Worm (Caenorhabditis elegans) whole organism, dauer: ENCODE results near the gene ftr-1.

ENCODE experiments used
- unc-62 ChIP-seq: sonication (generic microtip); optimal IDR thresholded peaks from 2 replicates; lab custom pipeline; 2017; ENCODE audit warnings: missing biosample characterization, missing genetic modification reagents, missing genetic modification characterization

The ftr-1 gene

DNA sequence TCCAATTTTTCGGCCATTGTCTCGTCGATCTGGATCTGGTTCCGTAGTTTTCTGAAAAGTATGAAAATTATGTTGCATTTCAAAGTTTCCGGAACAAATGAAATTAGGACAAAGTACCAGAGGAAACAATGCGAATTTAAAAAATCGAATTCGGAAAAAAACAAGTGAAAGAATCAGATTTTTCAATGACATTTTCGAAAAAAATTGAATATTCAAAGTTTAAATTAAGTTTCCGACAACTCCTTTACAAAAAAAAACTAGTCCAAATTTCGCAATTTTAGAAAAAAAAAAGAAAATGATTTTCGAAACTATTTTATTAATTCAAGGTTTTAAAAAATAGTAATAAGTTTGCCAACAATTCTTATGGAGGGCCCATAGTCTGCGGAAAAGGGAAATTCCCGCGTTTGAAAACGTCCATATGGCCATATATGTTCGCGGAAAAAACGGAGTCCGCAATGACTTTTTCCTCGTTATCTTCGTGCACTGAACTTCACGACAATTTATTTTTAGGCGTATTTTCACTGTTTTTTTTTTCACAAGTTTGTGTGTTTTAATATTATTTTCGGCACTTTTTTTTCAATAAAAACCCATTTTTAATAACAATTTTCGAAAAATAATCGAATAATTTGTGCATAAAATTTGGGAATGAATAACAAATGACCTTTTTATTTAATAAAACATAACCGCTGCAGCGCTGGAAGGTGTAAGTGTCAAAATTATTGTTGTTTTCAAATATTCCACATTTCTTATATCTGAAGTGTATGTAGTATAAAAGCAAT is 4.5 kb upstream of the ftr-1 start, which contains the start of the genes fbxa-115 and Y113G7B.27:
TSS of gene fbxa-115 (minus strand) at position 51 of the 779 bp plus-strand sequence.
TSS of gene Y113G7B.27 (plus strand) at position 729 of the 779 bp plus-strand sequence.
- TF ChIP-seq unc-62, result no peak

DNA sequence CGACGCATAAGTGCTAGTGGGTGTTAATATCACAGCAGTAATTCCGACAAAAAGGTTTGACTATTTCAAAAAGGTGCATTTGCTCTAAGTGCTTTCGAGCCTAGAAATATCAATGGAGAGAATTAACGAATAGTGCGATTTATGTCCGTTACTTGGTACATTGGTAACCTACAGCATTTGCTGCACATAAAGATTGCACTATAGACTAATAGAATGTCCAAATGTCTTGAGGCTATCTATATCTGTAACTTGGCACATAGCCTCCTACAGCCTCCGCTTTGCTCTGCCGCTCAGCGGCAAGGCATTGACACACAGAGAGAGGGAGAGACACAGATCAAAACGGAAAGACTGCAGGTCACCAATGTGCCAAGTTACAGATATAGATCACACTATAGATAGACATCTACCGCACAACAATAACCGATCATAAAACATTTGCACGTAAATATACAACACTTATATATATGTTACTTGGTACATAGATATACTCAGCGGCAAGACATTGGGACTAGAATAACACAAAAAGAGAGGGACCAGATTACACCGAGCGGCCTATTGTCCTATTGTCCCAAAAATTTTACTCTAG is 1.2 kb upstream of the ftr-1 start, which contains the start of the genes srh-217 and Y113G7B.28:
TSS of gene srh-217 (minus strand) at position 101 of the 586 bp plus-strand sequence.
TSS of gene Y113G7B.28 (plus strand) at position 536 of the 586 bp plus-strand sequence.
- no peak for TF ChIP-seq unc-62

DNA sequence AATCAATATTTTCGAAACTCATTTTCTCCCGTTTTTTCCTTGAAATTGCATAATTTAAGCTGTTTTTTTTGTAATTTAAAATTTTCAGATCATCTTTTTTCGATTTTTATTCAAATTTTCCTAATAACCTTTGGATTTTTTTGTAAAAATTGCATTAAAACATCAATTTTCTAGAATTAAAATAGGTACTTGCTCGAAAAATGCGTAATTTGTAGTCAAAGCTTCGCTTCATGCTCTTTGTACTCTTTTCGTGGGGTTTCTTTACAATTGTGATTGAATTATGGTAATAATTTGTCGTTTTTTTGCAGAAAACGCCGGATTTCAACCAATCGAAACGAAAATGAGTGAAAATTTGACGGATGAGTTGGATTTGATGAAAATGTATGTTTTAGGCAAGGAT is 2.2 kb downstream of the ftr-1 start, which contains the start of gene fog-2:
TSS of gene fog-2 (plus strand) at position 301 of the 400 bp plus-strand sequence.
- no peak for TF ChIP-seq unc-62

DNA sequence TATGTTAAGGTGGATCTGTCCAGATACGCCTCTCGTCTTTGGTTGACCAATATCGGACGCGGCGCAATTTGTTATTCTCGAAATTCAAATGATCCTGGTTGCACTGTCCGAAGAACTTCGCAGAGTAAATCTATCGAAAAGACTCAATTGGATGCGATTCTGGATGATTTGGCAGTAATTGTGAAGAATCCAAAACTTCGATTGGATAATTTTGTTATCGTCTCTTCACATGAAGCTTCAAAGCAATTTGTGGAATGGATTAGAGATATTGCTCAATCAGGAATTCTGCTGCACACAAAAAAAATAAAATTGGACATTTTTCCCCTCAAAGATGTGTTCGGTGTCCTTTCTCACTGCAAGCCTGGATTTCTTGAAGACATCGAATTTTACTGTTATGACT is 2.9 kb downstream of the ftr-1 start:
- no peak for TF ChIP-seq unc-62

ce11 chrV:20201316-20201715 is 4.5 kb downstream of the ftr-1 start, which contains the start of gene fbxa-114:
fbxa-114 (plus strand) TSS chrV:20201616.
- no peak for TF ChIP-seq unc-62

ce11 chrV:20203085-20203484 is 6.3 kb downstream of the ftr-1 start, which contains the start of gene fbxa-113:
fbxa-113 (plus strand) TSS chrV:20203385.
- no peak for TF ChIP-seq unc-62

ce11 chrV:20206086-20206485 is 9.3 kb downstream of the ftr-1 start, which contains the start of the genes fbxb-59 and srbc-34:
fbxb-59 (minus strand) TSS chrV:20206186.
srbc-34 (plus strand) TSS chrV:20206318.
- TF ChIP-seq unc-62, result no peak

- TF ChIP-seq unc-62, result no peak
Observed at ce11 chrV:20212584-20212983, 15.8 kb downstream of the ftr-1 start, which contains the start of gene Y113G7B.12. Y113G7B.12 (minus strand) TSS chrV:20212684.

ce11 chrV:20213097-20213496 is 16.3 kb downstream of the ftr-1 start:
- TF ChIP-seq unc-62, result no peak

DNA sequence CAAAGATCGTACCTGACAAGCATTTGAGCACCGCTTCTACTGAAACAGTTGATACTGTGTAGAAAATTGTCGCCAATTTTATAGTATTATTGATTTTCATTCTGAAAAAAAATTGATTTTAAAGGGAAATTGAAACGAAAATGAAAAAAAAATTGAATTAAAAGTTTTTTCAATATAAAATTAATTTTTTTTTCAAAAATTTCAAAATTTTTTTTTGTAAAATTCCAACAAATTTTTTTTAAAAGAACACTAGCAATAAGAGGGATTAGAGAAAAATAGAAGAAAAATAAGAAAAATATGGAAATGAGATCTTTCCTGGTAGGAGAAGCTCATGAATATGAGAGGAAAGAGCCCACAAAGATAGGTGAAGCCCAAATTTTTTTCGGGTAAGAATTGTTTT is 18.4 kb downstream of the ftr-1 start, which contains the start of gene Y113G7B.11:
TSS of gene Y113G7B.11 (minus strand) at position 101 of the 400 bp plus-strand sequence.
- TF ChIP-seq unc-62, result no peak

- TF ChIP-seq unc-62, result no peak
Observed at ce11 chrV:20220604-20221003, 23.8 kb downstream of the ftr-1 start.

- TF ChIP-seq unc-62, result no peak
Observed at ce11 chrV:20223725-20224124, 27.0 kb downstream of the ftr-1 start.

DNA sequence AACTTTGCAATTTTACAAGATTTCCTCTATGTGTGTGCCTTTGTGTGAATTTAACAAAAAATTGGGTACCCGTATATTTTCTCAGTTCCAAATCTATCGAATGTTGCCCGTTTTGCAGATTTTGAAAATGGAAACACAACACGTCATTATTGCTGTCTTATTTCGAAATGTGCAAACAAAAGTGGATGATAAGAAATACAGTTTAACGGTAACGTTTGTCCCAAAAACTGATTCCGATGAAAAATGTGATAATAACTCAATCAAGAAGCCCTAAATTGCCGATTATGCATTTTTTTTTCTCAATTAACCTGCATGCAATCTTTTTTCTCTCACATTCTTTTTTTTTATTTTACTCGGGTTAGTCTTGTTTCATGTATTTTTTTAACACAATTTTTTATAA is 28.5 kb downstream of the ftr-1 start:
- TF ChIP-seq unc-62, result no peak

DNA sequence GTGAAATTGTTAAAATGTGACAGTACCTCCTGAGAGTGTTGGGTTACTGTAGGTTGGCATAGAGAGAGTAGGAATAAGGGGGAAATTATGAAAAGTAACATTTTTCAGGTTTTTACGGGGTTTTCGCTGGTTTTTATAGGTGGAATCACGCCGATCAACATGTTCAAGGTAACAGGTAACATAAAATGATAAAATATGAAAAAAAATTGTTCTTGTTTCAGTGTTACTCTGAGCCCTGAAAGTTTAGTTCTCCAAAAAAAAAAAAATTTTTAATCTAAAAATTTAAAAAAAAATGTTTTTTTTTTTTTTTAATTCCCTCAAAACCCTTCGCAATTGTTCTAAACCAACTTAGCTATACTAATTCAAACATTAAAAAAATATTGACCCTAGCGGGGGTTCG is 37.0 kb downstream of the ftr-1 start, which contains the start of gene Y113G7B.15:
TSS of gene Y113G7B.15 (minus strand) at position 101 of the 400 bp plus-strand sequence.
- TF ChIP-seq unc-62, result no peak

DNA sequence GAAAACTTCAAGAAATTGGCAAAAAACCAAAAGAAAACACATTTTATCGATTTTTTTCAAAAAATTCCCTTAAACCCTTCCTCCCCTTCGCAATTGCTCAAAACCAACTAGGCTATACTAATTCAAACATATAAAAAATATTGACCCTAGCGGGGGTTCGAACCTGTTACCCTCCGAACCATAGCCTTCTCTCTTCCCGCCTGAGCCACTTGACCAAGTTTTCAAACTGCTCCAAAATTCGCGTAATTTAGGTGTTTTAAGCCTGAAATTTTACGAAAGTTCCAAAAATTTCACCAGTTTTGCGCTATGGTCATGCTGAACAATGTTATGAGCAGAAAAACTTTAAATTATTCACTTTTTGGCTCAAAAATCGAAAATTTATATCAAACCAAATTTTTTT is 37.7 kb downstream of the ftr-1 start:
- no peak for TF ChIP-seq unc-62

ce11 chrV:20235231-20235630 is 38.5 kb downstream of the ftr-1 start:
- TF ChIP-seq unc-62, result no peak

- TF ChIP-seq unc-62, result no peak
Observed at ce11 chrV:20237429-20237828, 40.7 kb downstream of the ftr-1 start, which contains the start of gene sld-5. sld-5 (minus strand) TSS chrV:20237745.
